Worm (Caenorhabditis elegans) whole organism, L1 larva: Measurements from ENCODE around the gene clic-1.
A peak's percentile ranks its signal among the peaks of the same experiment; 100 is the strongest.

Experiments used
- C16A3.4 ChIP-seq: fragments of 150-350 bp; optimal IDR thresholded peaks from 2 replicates; lab custom pipeline; 2014; ENCODE audit warnings: missing biosample characterization, missing genetic modification characterization
- C34B4.2 ChIP-seq: sonication (generic microtip); optimal IDR thresholded peaks from 2 replicates; lab custom pipeline; 2017; ENCODE audit warnings: mild to moderate bottlenecking, missing genetic modification characterization, missing compliant biosample characterization
- F16B12.6 ChIP-seq: fragments of 150-350 bp; optimal IDR thresholded peaks from 2 replicates; lab custom pipeline; 2014; ENCODE audit warnings: missing biosample characterization, missing genetic modification characterization
- Y116A8C.19 ChIP-seq: sonication (generic microtip); optimal IDR thresholded peaks from 2 replicates; lab custom pipeline; 2016; ENCODE audit warnings: missing compliant biosample characterization, missing genetic modification characterization, borderline replicate concordance
- aha-1 ChIP-seq: fragments of 150-350 bp; optimal IDR thresholded peaks from 2 replicates; lab custom pipeline; 2014; ENCODE audit warnings: missing biosample characterization, missing genetic modification characterization
- alr-1 ChIP-seq: fragments of 200-800 bp; sonication (Bioruptor generic); optimal IDR thresholded peaks from 2 replicates; lab custom pipeline; 2018; ENCODE audit warnings: borderline replicate concordance, mild to moderate bottlenecking, missing genetic modification characterization, missing compliant biosample characterization
- ama-1 ChIP-seq: fragments of 150-350 bp; optimal IDR thresholded peaks from 2 replicates; lab custom pipeline; 2014
- ceh-63 ChIP-seq: fragments of 200-800 bp; sonication (Bioruptor generic); optimal IDR thresholded peaks from 2 replicates; lab custom pipeline; 2018; ENCODE audit warnings: mild to moderate bottlenecking, missing genetic modification characterization, missing compliant biosample characterization
- ceh-8 ChIP-seq: fragments of 200-800 bp; sonication (Bioruptor generic); optimal IDR thresholded peaks from 2 replicates; lab custom pipeline; 2018; ENCODE audit warnings: mild to moderate bottlenecking, missing genetic modification characterization, moderate library complexity, missing compliant biosample characterization
- ceh-82 ChIP-seq, 3 experiments: fragments of 150-350 bp in 1 of 3; sonication (generic microtip) in 2 of 3; optimal IDR thresholded peaks; 2 replicates each; lab custom pipeline; 2014 to 2017; ENCODE audit warnings: missing biosample characterization in 3 of 3, missing genetic modification characterization in 3 of 3
- ceh-88 ChIP-seq: fragments of 200-800 bp; sonication (Bioruptor generic); IDR thresholded peaks from 2 replicates; pipeline ENCODE4 v1.3.6; 2022; ENCODE audit warnings: missing genetic modification characterization, missing compliant biosample characterization
- ceh-90 ChIP-seq: sonication (generic microtip); optimal IDR thresholded peaks from 2 replicates; lab custom pipeline; 2016; ENCODE audit warnings: missing genetic modification characterization, missing compliant biosample characterization
- ces-1 ChIP-seq: fragments of 150-350 bp; optimal IDR thresholded peaks from 2 replicates; lab custom pipeline; 2014; ENCODE audit warnings: missing biosample characterization, missing genetic modification reagents, missing genetic modification characterization
- efl-1 ChIP-seq, 4 experiments: fragments of 150-350 bp; optimal IDR thresholded peaks in 3 of 4; peaks in 1 of 4; 1 replicate in 1 of 4; 2 replicates in 3 of 4; lab custom pipeline; 2014; ENCODE audit warnings: missing biosample characterization in 2 of 4, missing genetic modification characterization in 2 of 4, missing genetic modification reagents in 2 of 4
- efl-3 ChIP-seq: fragments of 200-800 bp; sonication (Bioruptor generic); optimal IDR thresholded peaks from 2 replicates; lab custom pipeline; 2018; ENCODE audit warnings: mild to moderate bottlenecking, missing genetic modification characterization, missing compliant biosample characterization
- egl-27 ChIP-seq, 2 experiments: fragments of 150-350 bp in 1 of 2; sonication (generic microtip); optimal IDR thresholded peaks; 3 replicates each; lab custom pipeline; 2017 to 2018; ENCODE audit warnings: missing biosample characterization in 2 of 2, missing genetic modification characterization in 2 of 2, missing genetic modification reagents in 2 of 2
- elt-3 ChIP-seq, 6 experiments: fragments of 150-350 bp in 1 of 6; sonication (generic microtip); optimal IDR thresholded peaks; 2 replicates each; lab custom pipeline; 2017 to 2018; ENCODE audit warnings: missing biosample characterization in 6 of 6, missing genetic modification characterization in 6 of 6, inconsistent platforms in 1 of 6
- ets-5 ChIP-seq: fragments of 200-800 bp; sonication (Bioruptor generic); IDR thresholded peaks from 2 replicates; pipeline ENCODE4 v1.3.6; 2022; ENCODE audit warnings: missing genetic modification characterization, missing compliant biosample characterization
- fkh-8 ChIP-seq: sonication (generic microtip); optimal IDR thresholded peaks from 2 replicates; lab custom pipeline; 2016; ENCODE audit warnings: mild to moderate bottlenecking, missing genetic modification characterization, missing compliant biosample characterization
- fos-1 ChIP-seq: fragments of 150-350 bp; optimal IDR thresholded peaks from 2 replicates; lab custom pipeline; 2014; ENCODE audit warnings: missing biosample characterization, missing genetic modification characterization
- grh-1 ChIP-seq: fragments of 200-800 bp; sonication (Bioruptor generic); IDR thresholded peaks from 2 replicates; pipeline ENCODE4 v1.3.6; 2022; ENCODE audit warnings: missing genetic modification reagents, missing genetic modification characterization, missing compliant biosample characterization
- hlh-17 ChIP-seq: fragments of 200-800 bp; sonication (Bioruptor generic); optimal IDR thresholded peaks from 2 replicates; lab custom pipeline; 2018; ENCODE audit warnings: missing genetic modification characterization, mild to moderate bottlenecking, missing compliant biosample characterization, moderate library complexity, borderline replicate concordance
- hlh-4 ChIP-seq: sonication (generic microtip); optimal IDR thresholded peaks from 2 replicates; lab custom pipeline; 2016; ENCODE audit warnings: mild to moderate bottlenecking, missing genetic modification characterization, missing compliant biosample characterization
- isw-1 ChIP-seq: fragments of 200-800 bp; sonication (Bioruptor generic); IDR thresholded peaks from 2 replicates; pipeline ENCODE4 v1.3.6; 2022; ENCODE audit warnings: missing genetic modification characterization, missing compliant biosample characterization
- lin-39 ChIP-seq: fragments of 150-350 bp; optimal IDR thresholded peaks from 2 replicates; lab custom pipeline; 2014; ENCODE audit warnings: missing biosample characterization, missing genetic modification reagents, missing genetic modification characterization
- lir-3 ChIP-seq: sonication (generic microtip); optimal IDR thresholded peaks from 2 replicates; lab custom pipeline; 2016; ENCODE audit warnings: mild to moderate bottlenecking, missing genetic modification characterization, moderate library complexity, missing compliant biosample characterization; ENCODE audit not compliant: poor library complexity
- lsy-2 ChIP-seq, 2 experiments: fragments of 150-350 bp; optimal IDR thresholded peaks; 2 replicates each; lab custom pipeline; 2014; ENCODE audit warnings: missing biosample characterization in 2 of 2, missing genetic modification characterization in 2 of 2
- mdl-1 ChIP-seq, 2 experiments: fragments of 150-350 bp; optimal IDR thresholded peaks; 2 replicates each; lab custom pipeline; 2014 to 2017; ENCODE audit warnings: missing biosample characterization in 2 of 2, missing genetic modification characterization in 2 of 2, inconsistent platforms in 1 of 2
- mef-2 ChIP-seq: fragments of 150-350 bp; optimal IDR thresholded peaks from 2 replicates; lab custom pipeline; 2014; ENCODE audit warnings: missing biosample characterization, missing genetic modification characterization
- nhr-11 ChIP-seq: fragments of 150-350 bp; optimal IDR thresholded peaks from 2 replicates; lab custom pipeline; 2014; ENCODE audit warnings: missing biosample characterization, missing genetic modification characterization
- nhr-12 ChIP-seq: sonication (generic microtip); optimal IDR thresholded peaks from 2 replicates; lab custom pipeline; 2017; ENCODE audit warnings: missing biosample characterization, missing genetic modification characterization
- nhr-28 ChIP-seq: fragments of 150-350 bp; optimal IDR thresholded peaks from 2 replicates; lab custom pipeline; 2014; ENCODE audit warnings: missing biosample characterization, missing genetic modification characterization
- nhr-47 ChIP-seq: sonication (generic microtip); optimal IDR thresholded peaks from 2 replicates; lab custom pipeline; 2016; ENCODE audit warnings: mild to moderate bottlenecking, missing genetic modification characterization, moderate library complexity, missing compliant biosample characterization
- nhr-71 ChIP-seq: sonication (generic microtip); optimal IDR thresholded peaks from 2 replicates; lab custom pipeline; 2016; ENCODE audit warnings: mild to moderate bottlenecking, missing genetic modification characterization, moderate library complexity, missing compliant biosample characterization
- nhr-77 ChIP-seq: fragments of 150-350 bp; optimal IDR thresholded peaks from 2 replicates; lab custom pipeline; 2014; ENCODE audit warnings: missing biosample characterization, missing genetic modification characterization
- nhr-90 ChIP-seq: sonication (generic microtip); optimal IDR thresholded peaks from 2 replicates; lab custom pipeline; 2016; ENCODE audit warnings: mild to moderate bottlenecking, missing genetic modification characterization, missing compliant biosample characterization; ENCODE audit not compliant: poor library complexity
- pag-3 ChIP-seq: sonication (generic microtip); optimal IDR thresholded peaks from 2 replicates; lab custom pipeline; 2017; ENCODE audit warnings: missing genetic modification characterization, mild to moderate bottlenecking, missing compliant biosample characterization, antibody characterized with exemption, borderline replicate concordance; ENCODE audit not compliant: insufficient read depth
- pax-3 ChIP-seq: fragments of 200-800 bp; sonication (Bioruptor generic); optimal IDR thresholded peaks from 2 replicates; lab custom pipeline; 2018; ENCODE audit warnings: mild to moderate bottlenecking, missing genetic modification characterization, moderate library complexity, missing compliant biosample characterization
- pqm-1 ChIP-seq: sonication (generic microtip); optimal IDR thresholded peaks from 3 replicates; lab custom pipeline; 2017; ENCODE audit warnings: missing biosample characterization, missing genetic modification characterization
- rnt-1 ChIP-seq: sonication (generic microtip); optimal IDR thresholded peaks from 2 replicates; lab custom pipeline; 2016; ENCODE audit warnings: mild to moderate bottlenecking, missing genetic modification characterization, moderate library complexity, missing compliant biosample characterization
- snpc-4 ChIP-seq: fragments of 150-350 bp; optimal IDR thresholded peaks from 2 replicates; lab custom pipeline; 2014; ENCODE audit warnings: missing biosample characterization, missing genetic modification characterization
- sup-37 ChIP-seq: fragments of 200-800 bp; sonication (Bioruptor generic); optimal IDR thresholded peaks from 2 replicates; lab custom pipeline; 2018; ENCODE audit warnings: mild to moderate bottlenecking, missing genetic modification characterization, missing compliant biosample characterization
- swsn-7 ChIP-seq: sonication (generic microtip); optimal IDR thresholded peaks from 2 replicates; lab custom pipeline; 2016; ENCODE audit warnings: missing genetic modification characterization, missing compliant biosample characterization
- tlp-1 ChIP-seq: fragments of 150-350 bp; optimal IDR thresholded peaks from 2 replicates; lab custom pipeline; 2014; ENCODE audit warnings: missing biosample characterization, missing genetic modification characterization
- unc-130 ChIP-seq: fragments of 150-350 bp; optimal IDR thresholded peaks from 2 replicates; lab custom pipeline; 2017; ENCODE audit warnings: missing biosample characterization, missing genetic modification characterization, inconsistent platforms
- unc-30 ChIP-seq: sonication (generic microtip); optimal IDR thresholded peaks from 2 replicates; lab custom pipeline; 2017; ENCODE audit warnings: missing biosample characterization, missing genetic modification characterization
- unc-62 ChIP-seq: fragments of 150-350 bp; optimal IDR thresholded peaks from 2 replicates; lab custom pipeline; 2014; ENCODE audit warnings: missing biosample characterization, missing genetic modification reagents, missing genetic modification characterization
- unc-86 ChIP-seq: sonication (generic microtip); optimal IDR thresholded peaks from 2 replicates; lab custom pipeline; 2016; ENCODE audit warnings: missing genetic modification characterization, missing compliant biosample characterization
- vab-15 ChIP-seq: sonication (generic microtip); optimal IDR thresholded peaks from 2 replicates; lab custom pipeline; 2017; ENCODE audit warnings: missing genotype, mild to moderate bottlenecking, missing genetic modification characterization, missing compliant biosample characterization
- zag-1 ChIP-seq: fragments of 150-350 bp; optimal IDR thresholded peaks from 2 replicates; lab custom pipeline; 2014; ENCODE audit warnings: missing biosample characterization, missing genetic modification characterization
- ztf-4 ChIP-seq: fragments of 150-350 bp; optimal IDR thresholded peaks from 2 replicates; lab custom pipeline; 2014; ENCODE audit warnings: missing biosample characterization, missing genetic modification characterization

Gene clic-1

ce11 chrV:7728003-7728678 is 6.6 kb downstream of the clic-1 start (continued):
- TF ChIP-seq ztf-4, result peak; percentile 36
- TF ChIP-seq C16A3.4 (tag; lab: Kevin White, UChicago), result peak; percentile 26
- TF ChIP-seq mdl-1 (tag; optimal IDR thresholded peaks at IDR 0.05; lab: Kevin White, UChicago), result no peak
- no peak for TF ChIP-seq aha-1
- peak; percentile 90 for TF ChIP-seq unc-86 (tag; lab: Kevin White, UChicago)
- TF ChIP-seq pag-3, result no peak
- no peak for TF ChIP-seq ama-1 (lab: Kevin White, UChicago)
- peak; percentile 80 for TF ChIP-seq pax-3 (tag; lab: Kevin White, UChicago)
- TF ChIP-seq ceh-8, result peak; percentile 74
- TF ChIP-seq mef-2 (tag; lab: Kevin White, UChicago), result peak; percentile 46
- peak; percentile 94 for TF ChIP-seq nhr-47 (tag; lab: Kevin White, UChicago)
- no peak for TF ChIP-seq tlp-1 (tag; lab: Kevin White, UChicago)
- no peak for TF ChIP-seq ceh-63 (GFP tag; lab: Kevin White, UChicago)
- TF ChIP-seq egl-27 (tag; optimal IDR thresholded peaks at IDR 0.05; lab: Kevin White, UChicago), result peak in 1 of 2 experiments; percentile 89
- TF ChIP-seq F16B12.6 (tag; lab: Kevin White, UChicago), result no peak
- TF ChIP-seq nhr-77, result peak; percentile 85
- peak; percentile 75 for TF ChIP-seq fos-1
- TF ChIP-seq nhr-90, result no peak
- no peak for TF ChIP-seq Y116A8C.19
- peak; percentile 86 for TF ChIP-seq swsn-7 (tag; lab: Kevin White, UChicago)
- TF ChIP-seq fkh-8 (tag; lab: Kevin White, UChicago), result peak; percentile 99
- peak; percentile 16 for TF ChIP-seq snpc-4 (tag; lab: Kevin White, UChicago)
- no peak for TF ChIP-seq ets-5
- TF ChIP-seq isw-1 (GFP tag; lab: Robert Waterston, UW), result peak; percentile 72
- no peak for TF ChIP-seq sup-37 (GFP tag; lab: Kevin White, UChicago)
- no peak for TF ChIP-seq hlh-17 (GFP tag; lab: Kevin White, UChicago)
- TF ChIP-seq hlh-4 (tag; lab: Kevin White, UChicago), result peak; percentile 19
- TF ChIP-seq lir-3 (tag; lab: Kevin White, UChicago), result no peak
- no peak for TF ChIP-seq efl-3 (GFP tag; lab: Kevin White, UChicago)
- peak; percentile 71 for TF ChIP-seq nhr-11 (tag; lab: Kevin White, UChicago)
- TF ChIP-seq ces-1 (GFP tag; lab: Kevin White, UChicago), result no peak
- no peak for TF ChIP-seq nhr-12
- peak; percentile 81 for TF ChIP-seq rnt-1 (tag; lab: Kevin White, UChicago)
- TF ChIP-seq C34B4.2 (tag; lab: Kevin White, UChicago), result no peak
- no peak for TF ChIP-seq alr-1 (tag; lab: Kevin White, UChicago)
- peak; percentile 36 for TF ChIP-seq unc-130 (tag; lab: Kevin White, UChicago)
- TF ChIP-seq nhr-28 (tag; lab: Kevin White, UChicago), result no peak
- peak; percentile 24 for TF ChIP-seq lin-39 (tag; lab: Kevin White, UChicago)
- no peak for TF ChIP-seq vab-15
- TF ChIP-seq efl-1 (optimal IDR thresholded peaks at IDR 0.05; lab: Kevin White, UChicago), result peak; percentile 72 to 75
- TF ChIP-seq efl-1 (GFP tag; optimal IDR thresholded peaks at IDR 0.05 in 1 of 2; lab: Kevin White, UChicago), result peak; percentile 32 to 95
- TF ChIP-seq elt-3 (tag; optimal IDR thresholded peaks at IDR 0.05; lab: Kevin White, UChicago), result peak in 1 of 6 experiments; percentile 41
- peak; percentile 56 for TF ChIP-seq zag-1
- peak; percentile 96 for TF ChIP-seq nhr-71 (tag; lab: Kevin White, UChicago)
- no peak for TF ChIP-seq pqm-1 (tag; lab: Kevin White, UChicago)
- TF ChIP-seq ceh-82 (tag; optimal IDR thresholded peaks at IDR 0.05; lab: Kevin White, UChicago), result peak; percentile 29 to 81 (median 41)
- no peak for TF ChIP-seq ceh-90 (tag; lab: Kevin White, UChicago)
- no peak for TF ChIP-seq unc-62 (GFP tag; lab: Kevin White, UChicago)
- peak; percentile 64 to 78 for TF ChIP-seq lsy-2 (tag; optimal IDR thresholded peaks at IDR 0.05; lab: Kevin White, UChicago)
- TF ChIP-seq grh-1 (GFP tag; lab: Robert Waterston, UW), result peak; percentile 18; the same call in 1 of the 2 replicates
- peak; percentile 81 for TF ChIP-seq ceh-88 (GFP tag; lab: Robert Waterston, UW)
- no peak for TF ChIP-seq unc-30
